Fruit fly (Drosophila melanogaster) whole organism, embryonic: Measurements from ENCODE around the gene CG32797.

Source experiments
- Atf3 ChIP-seq: fragments of 200-800 bp; sonication (Bioruptor generic); optimal IDR thresholded peaks from 3 replicates; lab custom pipeline; 2016; ENCODE audit warnings: missing biosample characterization, missing genetic modification characterization
- Awh ChIP-seq: fragments of 200-800 bp; sonication (Bioruptor generic); IDR thresholded peaks from 2 replicates; pipeline ENCODE4, ENCODE4 v1.3.6; 2022; ENCODE audit warnings: missing biosample characterization, missing genetic modification characterization
- Bdp1 ChIP-seq: fragments of 200-800 bp; sonication (Bioruptor generic); optimal IDR thresholded peaks from 3 replicates; lab custom pipeline; 2016; ENCODE audit warnings: missing biosample characterization, missing genetic modification characterization
- CG10267 ChIP-seq: fragments of 200-800 bp; sonication (Bioruptor generic); optimal IDR thresholded peaks from 2 replicates; lab custom pipeline; 2018; ENCODE audit warnings: missing biosample characterization, mild to moderate bottlenecking, missing genetic modification characterization, moderate library complexity
- CG10462 ChIP-seq: fragments of 200-800 bp; sonication (Bioruptor generic); optimal IDR thresholded peaks from 2 replicates; lab custom pipeline; 2016; ENCODE audit warnings: missing biosample characterization, missing genetic modification characterization
- CG10959 ChIP-seq: fragments of 200-800 bp; sonication (Bioruptor generic); IDR thresholded peaks from 2 replicates; pipeline ENCODE4 v1.3.6; 2022; ENCODE audit warnings: missing biosample characterization, missing genetic modification characterization
- CG11695 ChIP-seq: fragments of 200-800 bp; sonication (Bioruptor generic); IDR thresholded peaks from 3 replicates; pipeline ENCODE4 v1.3.6; 2022; ENCODE audit warnings: missing biosample characterization, missing genetic modification characterization
- CG1233 ChIP-seq: fragments of 200-800 bp; sonication (Bioruptor generic); optimal IDR thresholded peaks from 4 replicates; lab custom pipeline; 2018; ENCODE audit warnings: missing biosample characterization, mild to moderate bottlenecking, missing genetic modification characterization
- CG13123 ChIP-seq: fragments of 200-800 bp; sonication (Bioruptor generic); optimal IDR thresholded peaks from 2 replicates; lab custom pipeline; 2016; ENCODE audit warnings: missing biosample characterization, missing genetic modification characterization
- CG13296 ChIP-seq: fragments of 200-800 bp; sonication (Bioruptor generic); optimal IDR thresholded peaks from 3 replicates; lab custom pipeline; 2018; ENCODE audit warnings: missing biosample characterization, mild to moderate bottlenecking, missing genetic modification characterization
- CG14050 ChIP-seq: fragments of 200-800 bp; sonication (Bioruptor generic); IDR thresholded peaks from 3 replicates; pipeline ENCODE4 v1.3.6; 2022; ENCODE audit warnings: missing biosample characterization, missing genetic modification characterization
- CG14667 ChIP-seq: fragments of 200-800 bp; sonication (Bioruptor generic); IDR thresholded peaks from 2 replicates; pipeline ENCODE4 v1.3.6; 2022; ENCODE audit warnings: missing biosample characterization, missing genetic modification characterization
- CG15601 ChIP-seq: fragments of 200-800 bp; sonication (Bioruptor generic); optimal IDR thresholded peaks from 3 replicates; lab custom pipeline; 2019; ENCODE audit warnings: missing biosample characterization, mild to moderate bottlenecking, missing genetic modification characterization, moderate library complexity
- CG16815 ChIP-seq: fragments of 200-800 bp; sonication (Bioruptor generic); optimal IDR thresholded peaks from 3 replicates; lab custom pipeline; 2017; ENCODE audit warnings: missing biosample characterization, mild to moderate bottlenecking, missing genetic modification characterization
- CG16863 ChIP-seq: fragments of 200-800 bp; sonication (Bioruptor generic); optimal IDR thresholded peaks from 3 replicates; lab custom pipeline; 2016; ENCODE audit warnings: missing biosample characterization, missing genetic modification characterization
- CG17385 ChIP-seq: fragments of 200-800 bp; sonication (Bioruptor generic); optimal IDR thresholded peaks from 3 replicates; lab custom pipeline; 2018; ENCODE audit warnings: missing biosample characterization, mild to moderate bottlenecking, missing genetic modification characterization
- CG17568 ChIP-seq: fragments of 200-800 bp; sonication (Bioruptor generic); optimal IDR thresholded peaks from 2 replicates; lab custom pipeline; 2018; ENCODE audit warnings: missing biosample characterization, mild to moderate bottlenecking, missing genetic modification characterization, moderate library complexity
- CG18262 ChIP-seq: fragments of 200-800 bp; optimal IDR thresholded peaks from 3 replicates; lab custom pipeline; 2019; ENCODE audit warnings: missing biosample characterization, mild to moderate bottlenecking, missing genetic modification characterization, moderate library complexity
- CG1832 ChIP-seq: fragments of 200-800 bp; sonication (Bioruptor generic); optimal IDR thresholded peaks from 2 replicates; lab custom pipeline; 2017; ENCODE audit warnings: missing biosample characterization, mild to moderate bottlenecking, missing genetic modification characterization, inconsistent platforms
- CG2202 ChIP-seq: fragments of 200-800 bp; sonication (Bioruptor generic); optimal IDR thresholded peaks from 2 replicates; lab custom pipeline; 2018; ENCODE audit warnings: missing biosample characterization, mild to moderate bottlenecking, missing genetic modification characterization
- CG34422 ChIP-seq: fragments of 200-800 bp; sonication (Bioruptor generic); IDR thresholded peaks from 3 replicates; pipeline ENCODE4 v1.3.6; 2022; ENCODE audit warnings: missing biosample characterization, missing genetic modification characterization
- CG42726 ChIP-seq: fragments of 200-800 bp; sonication (Bioruptor generic); IDR thresholded peaks from 2 replicates; pipeline ENCODE4 v1.3.6; 2022; ENCODE audit warnings: missing biosample characterization, missing genetic modification characterization; ENCODE audit not compliant: partially characterized antibody
- CG43689 ChIP-seq: fragments of 200-800 bp; sonication (Bioruptor generic); IDR thresholded peaks from 2 replicates; pipeline ENCODE4 v1.3.6; 2022; ENCODE audit warnings: missing biosample characterization, missing genetic modification characterization
- CG4404 ChIP-seq: fragments of 200-800 bp; sonication (Bioruptor generic); IDR thresholded peaks from 2 replicates; pipeline ENCODE4 v1.3.6; 2022; ENCODE audit warnings: missing biosample characterization, missing genetic modification characterization
- CG7357 ChIP-seq: fragments of 200-800 bp; sonication (Bioruptor generic); IDR thresholded peaks from 3 replicates; pipeline ENCODE4 v1.3.6; 2022; ENCODE audit warnings: missing biosample characterization, missing genetic modification characterization
- CG7786 ChIP-seq: fragments of 200-800 bp; sonication (Bioruptor generic); optimal IDR thresholded peaks from 2 replicates; lab custom pipeline; 2016; ENCODE audit warnings: missing biosample characterization, missing genetic modification characterization
- CG7928 ChIP-seq: fragments of 200-800 bp; sonication (Bioruptor generic); optimal IDR thresholded peaks from 2 replicates; lab custom pipeline; 2017; ENCODE audit warnings: missing biosample characterization, mild to moderate bottlenecking, missing genetic modification characterization
- CG8290 ChIP-seq, 3 experiments: fragments of 200-800 bp; sonication (Bioruptor generic); optimal IDR thresholded peaks; 2 replicates each; lab custom pipeline; 2016 to 2019; ENCODE audit warnings: missing biosample characterization in 3 of 3, missing genetic modification characterization in 3 of 3, mild to moderate bottlenecking in 2 of 3, moderate library complexity in 1 of 3
- CkIIα-i1 ChIP-seq: fragments of 200-800 bp; sonication (Bioruptor generic); IDR thresholded peaks from 2 replicates; pipeline ENCODE4 v1.3.6; 2022; ENCODE audit warnings: missing biosample characterization, missing genetic modification characterization
- Hey ChIP-seq: fragments of 200-800 bp; sonication (Bioruptor generic); optimal IDR thresholded peaks from 3 replicates; lab custom pipeline; 2018; ENCODE audit warnings: missing biosample characterization, mild to moderate bottlenecking, missing genetic modification characterization
- Hr3 ChIP-seq: fragments of 200-800 bp; sonication (Bioruptor generic); optimal IDR thresholded peaks from 3 replicates; lab custom pipeline; 2016; ENCODE audit warnings: missing biosample characterization, missing genetic modification characterization
- Hr39 ChIP-seq: fragments of >200 bp; optimal IDR thresholded peaks from 2 replicates; lab custom pipeline; 2017
- Scr ChIP-seq: fragments of 200-800 bp; sonication (Bioruptor generic); IDR thresholded peaks from 2 replicates; pipeline ENCODE4 v1.3.6; 2022; ENCODE audit warnings: missing biosample characterization, missing genetic modification characterization; ENCODE audit not compliant: partially characterized antibody
- Sox102F ChIP-seq: fragments of 200-800 bp; sonication (Bioruptor generic); optimal IDR thresholded peaks from 2 replicates; lab custom pipeline; 2018; ENCODE audit warnings: missing biosample characterization, mild to moderate bottlenecking, missing genetic modification characterization, moderate library complexity
- Trl ChIP-seq, 3 experiments: fragments of >200 bp in 2 of 3; fragments of 200-800 bp in 1 of 3; sonication (Bioruptor generic) in 1 of 3; optimal IDR thresholded peaks; 2 replicates in 1 of 3; 3 replicates in 2 of 3; lab custom pipeline; 2016 to 2017; ENCODE audit warnings: missing biosample characterization in 1 of 3, missing genetic modification characterization in 1 of 3
- gfzf ChIP-seq: fragments of 200-800 bp; sonication (Bioruptor generic); optimal IDR thresholded peaks from 2 replicates; lab custom pipeline; 2016; ENCODE audit warnings: missing biosample characterization, mild to moderate bottlenecking, missing genetic modification characterization, moderate library complexity
- gt ChIP-seq: fragments of 200-800 bp; sonication (Bioruptor generic); IDR thresholded peaks from 2 replicates; pipeline ENCODE4 v1.3.6; 2022; ENCODE audit warnings: missing biosample characterization, missing genetic modification characterization
- her ChIP-seq: fragments of 200-800 bp; sonication (Bioruptor generic); optimal IDR thresholded peaks from 2 replicates; lab custom pipeline; 2016; ENCODE audit warnings: missing biosample characterization, missing genetic modification characterization
- klu ChIP-seq: fragments of 200-800 bp; sonication (Bioruptor generic); IDR thresholded peaks from 2 replicates; pipeline ENCODE4 v1.3.6; 2022; ENCODE audit warnings: missing biosample characterization, missing genetic modification characterization
- pb ChIP-seq: fragments of 200-800 bp; sonication (Bioruptor generic); optimal IDR thresholded peaks from 3 replicates; lab custom pipeline; 2016; ENCODE audit warnings: missing biosample characterization, missing genetic modification characterization
- pum ChIP-seq: fragments of 200-800 bp; sonication (Bioruptor generic); optimal IDR thresholded peaks from 2 replicates; lab custom pipeline; 2016; ENCODE audit warnings: missing biosample characterization, missing genetic modification characterization
- sd ChIP-seq: fragments of 200-800 bp; sonication (Bioruptor generic); optimal IDR thresholded peaks from 3 replicates; lab custom pipeline; 2018; ENCODE audit warnings: missing biosample characterization, mild to moderate bottlenecking, missing genetic modification characterization, moderate library complexity
- seq ChIP-seq: fragments of 200-800 bp; sonication (Bioruptor generic); IDR thresholded peaks from 2 replicates; pipeline ENCODE4 v1.3.6; 2022; ENCODE audit warnings: missing biosample characterization, missing genetic modification characterization
- sim ChIP-seq: fragments of 200-800 bp; sonication (Bioruptor generic); IDR thresholded peaks from 2 replicates; pipeline ENCODE4 v1.3.6; 2022; ENCODE audit warnings: missing biosample characterization, missing genetic modification characterization
- slbo ChIP-seq: fragments of 200-800 bp; sonication (Bioruptor generic); IDR thresholded peaks from 2 replicates; pipeline ENCODE4 v1.3.6; 2022; ENCODE audit warnings: missing biosample characterization, missing genetic modification characterization
- tin ChIP-seq: fragments of 200-800 bp; sonication (Bioruptor generic); optimal IDR thresholded peaks from 3 replicates; lab custom pipeline; 2016; ENCODE audit warnings: missing biosample characterization, missing genetic modification characterization
- tna ChIP-seq: fragments of 200-800 bp; sonication (Bioruptor generic); IDR thresholded peaks from 2 replicates; pipeline ENCODE4 v1.3.6; 2022; ENCODE audit warnings: missing biosample characterization, missing genetic modification characterization; ENCODE audit not compliant: partially characterized antibody
- trem ChIP-seq: fragments of 200-800 bp; optimal IDR thresholded peaks from 3 replicates; lab custom pipeline; 2019; ENCODE audit warnings: missing biosample characterization, mild to moderate bottlenecking, missing genetic modification characterization, moderate library complexity
- tup ChIP-seq: fragments of 200-800 bp; sonication (Bioruptor generic); optimal IDR thresholded peaks from 2 replicates; lab custom pipeline; 2016; ENCODE audit warnings: missing biosample characterization, mild to moderate bottlenecking, missing genetic modification characterization, moderate library complexity
- zen ChIP-seq: fragments of 200-800 bp; sonication (Bioruptor generic); optimal IDR thresholded peaks from 3 replicates; lab custom pipeline; 2018; ENCODE audit warnings: missing biosample characterization, mild to moderate bottlenecking, missing genetic modification characterization, moderate library complexity

CG32797 gene

dm6 chrX:2468576-2468975 lies 42.9 kb upstream of the CG32797 start (continued):
- peak; percentile 68 for TF ChIP-seq CG10267 (tag; lab: Kevin White, UChicago)
- TF ChIP-seq CG4404 (GFP tag; lab: Robert Waterston, UW): peak; percentile 91
- peak; percentile 80 for TF ChIP-seq CG18262 (tag; lab: Kevin White, UChicago)
- TF ChIP-seq CG17385 (GFP tag; lab: Kevin White, UChicago): peak; percentile 63
- 0 out of 2 replicates have a peak, but pooled peaks have one; percentile 27 for TF ChIP-seq CG43689 (GFP tag; lab: Robert Waterston, UW)
- peak; percentile 74 for TF ChIP-seq CG15601
- peak; percentile 5 for TF ChIP-seq her (GFP tag; lab: Kevin White, UChicago)
- TF ChIP-seq CG7357 (GFP tag; lab: Robert Waterston, UW): peak; percentile 59; the same call in 1 of the 3 replicates
- peak; percentile 82; the same call in 2 of the 3 replicates for TF ChIP-seq CG34422 (GFP tag; lab: Robert Waterston, UW)
- TF ChIP-seq Sox102F (GFP tag; lab: Kevin White, UChicago): peak; percentile 77
- peak; percentile 22; the same call in 1 of the 3 replicates for TF ChIP-seq CG14050 (GFP tag; lab: Robert Waterston, UW)
- no peak for TF ChIP-seq CkIIα-i1 (GFP tag; lab: Robert Waterston, UW)
- TF ChIP-seq sim (GFP tag; lab: Robert Waterston, UW): 0 out of 2 replicates have a peak, but pooled peaks have one; percentile 65
- peak; percentile 68 for TF ChIP-seq Atf3 (GFP tag; lab: Kevin White, UChicago)
- TF ChIP-seq CG11695 (GFP tag; lab: Robert Waterston, UW): peak; percentile 58; the same call in 1 of the 3 replicates
- peak; percentile 70 for TF ChIP-seq CG14667 (GFP tag; lab: Robert Waterston, UW)
- peak; percentile 61 for TF ChIP-seq CG1233 (GFP tag; lab: Kevin White, UChicago)
- TF ChIP-seq CG10462 (GFP tag; lab: Kevin White, UChicago): peak; percentile 28
- no peak for TF ChIP-seq Scr (GFP tag; lab: Robert Waterston, UW)
- peak; percentile 76 for TF ChIP-seq Awh (GFP tag; lab: Robert Waterston, UW)
- TF ChIP-seq klu: no peak
- TF ChIP-seq CG42726 (GFP tag; lab: Robert Waterston, UW): no peak
- peak; percentile 55 for TF ChIP-seq Hr3 (GFP tag; lab: Kevin White, UChicago)
- peak; percentile 87 for TF ChIP-seq tin (GFP tag; lab: Kevin White, UChicago)
- peak; percentile 66 for TF ChIP-seq trem (tag; lab: Kevin White, UChicago)
- no peak for TF ChIP-seq CG1832 (GFP tag; lab: Kevin White, UChicago)
- no peak for TF ChIP-seq Hey (tag; lab: Kevin White, UChicago)
- TF ChIP-seq seq (GFP tag; lab: Robert Waterston, UW): no peak
- peak; percentile 71 for TF ChIP-seq CG16815 (GFP tag; lab: Kevin White, UChicago)
- peak; percentile 74 for TF ChIP-seq CG7786 (GFP tag; lab: Kevin White, UChicago)
- TF ChIP-seq gfzf (GFP tag; lab: Kevin White, UChicago): no peak
- TF ChIP-seq CG2202 (tag; lab: Kevin White, UChicago): peak; percentile 65
- TF ChIP-seq tup (GFP tag; lab: Kevin White, UChicago): peak; percentile 7
- TF ChIP-seq slbo (GFP tag; lab: Robert Waterston, UW): peak; percentile 48; the same call in 1 of the 2 replicates
- TF ChIP-seq CG16863 (GFP tag; lab: Kevin White, UChicago): peak; percentile 82
- no peak for TF ChIP-seq Hr39 (lab: Kevin White, UChicago)
- peak; percentile 18 for TF ChIP-seq sd (tag; lab: Kevin White, UChicago)
- no peak for TF ChIP-seq CG7928
- TF ChIP-seq CG17568: no peak
- no peak for TF ChIP-seq Trl (optimal IDR thresholded peaks at IDR 0.05; lab: Kevin White, UChicago)
- TF ChIP-seq Trl (GFP tag; optimal IDR thresholded peaks at IDR 0.05; lab: Kevin White, UChicago): peak; percentile 70
- TF ChIP-seq tna (GFP tag; lab: Robert Waterston, UW): no peak
- TF ChIP-seq pb: peak; percentile 24
- TF ChIP-seq CG10959 (GFP tag; lab: Robert Waterston, UW): peak; percentile 89
- no peak for TF ChIP-seq CG13296 (GFP tag; lab: Kevin White, UChicago)
- TF ChIP-seq zen (tag; lab: Kevin White, UChicago): peak; percentile 81
- TF ChIP-seq CG13123 (GFP tag; lab: Kevin White, UChicago): peak; percentile 34
- peak; percentile 39 for TF ChIP-seq Bdp1 (GFP tag; lab: Kevin White, UChicago)
- TF ChIP-seq pum (GFP tag; lab: Kevin White, UChicago): peak; percentile 72
- TF ChIP-seq gt (GFP tag; lab: Robert Waterston, UW): peak; percentile 95
- peak; percentile 53 for TF ChIP-seq CG8290 (GFP tag; optimal IDR thresholded peaks at IDR 0.05; lab: Kevin White, UChicago)
- peak in 1 of 2 experiments; percentile 57 for TF ChIP-seq CG8290 (tag; optimal IDR thresholded peaks at IDR 0.05; lab: Kevin White, UChicago)
